Worm (Caenorhabditis elegans): ENCODE results near the gene rcd-1.

DNA sequence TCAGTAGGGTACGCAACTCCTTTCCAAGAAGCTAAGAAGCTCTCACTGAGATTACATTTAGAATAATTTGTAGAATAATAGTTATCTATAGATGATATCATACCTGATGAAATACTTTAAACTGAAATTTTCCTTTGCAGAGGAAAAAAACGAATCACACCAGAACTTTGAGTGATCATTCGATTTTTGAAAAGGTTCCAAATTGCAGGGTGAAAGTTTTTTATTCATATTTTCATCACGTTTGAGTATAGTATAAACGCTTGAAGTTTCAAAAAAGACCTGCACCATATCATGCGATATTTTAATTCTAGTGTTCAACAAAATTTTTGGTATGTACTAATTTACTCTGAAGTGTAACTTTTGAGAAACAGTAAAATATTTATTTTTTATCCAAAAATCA lies 39.1 kb upstream of the rcd-1 start, which contains the start of gene srh-100:
- TF ChIP-seq Y95B8A.8 (GFP tag; IDR thresholded peaks at IDR 0.05) (no peak), pha-4 (tag; optimal IDR thresholded peaks at IDR 0.05) (no peak), ZK185.1 (tag; optimal IDR thresholded peaks at IDR 0.05; ENCODE audit: poor library complexity, severe bottlenecking) (no peak), hlh-12 (tag; optimal IDR thresholded peaks at IDR 0.05) (no peak), zim-3 (tag; optimal IDR thresholded peaks at IDR 0.05) (no peak), dpl-1 (GFP tag; optimal IDR thresholded peaks at IDR 0.05) (no peak), rec-8 (tag; optimal IDR thresholded peaks at IDR 0.05) (no peak), him-1 (tag; optimal IDR thresholded peaks at IDR 0.05) (no peak), ama-1 (optimal IDR thresholded peaks at IDR 0.05) (no peak), ama-1 (GFP tag; optimal IDR thresholded peaks at IDR 0.05) (no peak), pbrm-1 (GFP tag; IDR thresholded peaks at IDR 0.05) (no peak), ceh-91 (GFP tag; IDR thresholded peaks at IDR 0.05) (no peak), F39B2.1 (GFP tag; IDR thresholded peaks at IDR 0.05) (no peak)

Data from whole organism, young adult.